Worm (Caenorhabditis elegans) whole organism, midembryonic: ENCODE results near the gene C24D10.4.

ENCODE experiments used
- T22C8.4 ChIP-seq: fragments of 200-800 bp; sonication (Bioruptor generic); IDR thresholded peaks from 2 replicates; pipeline ENCODE4 v1.3.6; 2022; ENCODE audit warnings: missing genetic modification characterization, missing compliant biosample characterization
- cog-1 ChIP-seq: sonication (generic microtip); optimal IDR thresholded peaks from 2 replicates; lab custom pipeline; 2016; ENCODE audit warnings: missing genetic modification characterization, missing compliant biosample characterization
- flt-1 ChIP-seq: fragments of 200-800 bp; sonication (Bioruptor generic); IDR thresholded peaks from 2 replicates; pipeline ENCODE4 v1.3.6; 2022; ENCODE audit warnings: missing genetic modification characterization, missing compliant biosample characterization
- med-1 ChIP-seq: sonication (generic microtip); optimal IDR thresholded peaks from 2 replicates; lab custom pipeline; 2017; ENCODE audit warnings: missing genetic modification characterization, mild to moderate bottlenecking, missing compliant biosample characterization, antibody characterized with exemption, missing genetic modification reagents; ENCODE audit not compliant: insufficient read depth
- ref-1 ChIP-seq: fragments of 200-800 bp; sonication (Bioruptor generic); conservative IDR thresholded peaks from 2 replicates; pipeline ENCODE4 v1.3.6; 2022; ENCODE audit warnings: missing genetic modification reagents, missing genetic modification characterization, missing compliant biosample characterization
- tab-1 ChIP-seq: fragments of 200-800 bp; sonication (Bioruptor generic); IDR thresholded peaks from 2 replicates; pipeline ENCODE4 v1.3.6; 2022; ENCODE audit warnings: missing genetic modification characterization, missing compliant biosample characterization
- ztf-23 ChIP-seq: fragments of 200-800 bp; sonication (Bioruptor generic); IDR thresholded peaks from 2 replicates; pipeline ENCODE4 v1.3.6; 2022; ENCODE audit warnings: missing genetic modification reagents, missing genetic modification characterization, missing compliant biosample characterization
- ztf-29 ChIP-seq: fragments of 200-800 bp; sonication (Bioruptor generic); IDR thresholded peaks from 2 replicates; pipeline ENCODE4 v1.3.6; 2022; ENCODE audit warnings: missing genetic modification reagents, missing genetic modification characterization, missing compliant biosample characterization

DNA sequence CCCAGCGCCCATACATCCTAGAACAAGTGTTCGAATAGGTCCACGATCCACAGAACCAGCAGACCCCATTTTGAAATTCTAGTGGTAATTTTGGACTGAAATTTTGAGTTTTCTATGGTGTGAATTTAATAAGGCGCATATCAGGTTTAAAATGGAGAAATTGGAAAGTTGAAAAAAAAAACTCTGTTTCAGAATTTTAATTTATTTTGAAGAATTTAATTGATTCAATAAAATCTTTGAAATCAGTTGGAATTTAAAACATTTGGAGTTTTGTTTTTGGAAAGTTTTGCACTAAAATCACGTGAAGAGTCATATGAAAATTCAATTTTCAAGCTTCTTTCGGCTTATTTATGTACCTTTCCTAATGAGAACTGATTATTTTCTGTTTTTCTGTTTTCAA is 35.2 kb downstream of the C24D10.4 start, which contains the start of gene gpa-18:
- TF ChIP-seq ztf-23 (GFP tag; lab: Robert Waterston, UW): no peak
- no peak for TF ChIP-seq flt-1 (GFP tag; lab: Robert Waterston, UW)
- no peak for TF ChIP-seq ztf-29
- TF ChIP-seq cog-1 (tag; lab: Kevin White, UChicago): no peak
- no peak for TF ChIP-seq med-1 (GFP tag; lab: Kevin White, UChicago)
- TF ChIP-seq tab-1 (GFP tag; lab: Robert Waterston, UW): no peak
- TF ChIP-seq T22C8.4 (GFP tag; lab: Robert Waterston, UW): no peak
- TF ChIP-seq ref-1 (GFP tag; lab: Robert Waterston, UW): no peak
